Worm (Caenorhabditis elegans): ENCODE measurements around the gene ltd-1.

ltd-1 gene

ce11 chrII:8106921-8107695, 14.6 kb upstream of the ltd-1 start, which contains the start of the genes chst-1 and C41C4.9 (continued):
- TF ChIP-seq ahr-1 (tag; optimal IDR thresholded peaks at IDR 0.05) (peak; percentile 91), pqm-1 (tag; optimal IDR thresholded peaks at IDR 0.05) (peak; percentile 84), ceh-24 (tag; optimal IDR thresholded peaks at IDR 0.05) (peak; percentile 69), syd-9 (tag; optimal IDR thresholded peaks at IDR 0.05) (peak; percentile 90), C38D4.7 (GFP tag; optimal IDR thresholded peaks at IDR 0.05) (peak; percentile 88), ceh-30 (tag; optimal IDR thresholded peaks at IDR 0.05) (peak; percentile 73), zip-5 (tag; optimal IDR thresholded peaks at IDR 0.05) (peak; percentile 67), dmd-4 (tag; optimal IDR thresholded peaks at IDR 0.05; ENCODE audit: borderline replicate concordance) (peak; percentile 86), ceh-31 (tag; optimal IDR thresholded peaks at IDR 0.05) (peak; percentile 84), nhr-232 (tag; optimal IDR thresholded peaks at IDR 0.05) (peak; percentile 89), ceh-34 (tag; optimal IDR thresholded peaks at IDR 0.05) (peak; percentile 92), ztf-16 (tag; optimal IDR thresholded peaks at IDR 0.05) (peak; percentile 96), mec-3 (tag; optimal IDR thresholded peaks at IDR 0.05; ENCODE audit: borderline replicate concordance) (no peak), unc-42 (tag; optimal IDR thresholded peaks at IDR 0.05) (peak; percentile 26), madf-2 (tag; optimal IDR thresholded peaks at IDR 0.05) (peak; percentile 92), lim-6 (tag; optimal IDR thresholded peaks at IDR 0.05) (peak; percentile 76), C08G9.2 (tag; optimal IDR thresholded peaks at IDR 0.05) (peak; percentile 80), fkh-10 (GFP tag; optimal IDR thresholded peaks at IDR 0.05) (peak; percentile 74), hlh-13 (GFP tag; optimal IDR thresholded peaks at IDR 0.05) (peak; percentile 91), tbx-7 (tag; optimal IDR thresholded peaks at IDR 0.05) (peak; percentile 55), Y22D7AL.16 (tag; optimal IDR thresholded peaks at IDR 0.05) (peak; percentile 88), ets-4 (tag; optimal IDR thresholded peaks at IDR 0.05) (peak; percentile 77), pax-1 (tag; optimal IDR thresholded peaks at IDR 0.05) (no peak), hlh-8 (tag; optimal IDR thresholded peaks at IDR 0.05) (peak; percentile 65), eyg-1 (tag; optimal IDR thresholded peaks at IDR 0.05) (peak; percentile 93), pag-3 (tag; optimal IDR thresholded peaks at IDR 0.05; ENCODE audit: borderline replicate concordance) (peak; percentile 84), ceh-18 (tag; optimal IDR thresholded peaks at IDR 0.05) (peak; percentile 88), nhr-11 (tag; optimal IDR thresholded peaks at IDR 0.05) (no peak), rnt-1 (tag; optimal IDR thresholded peaks at IDR 0.05) (peak; percentile 91), ceh-45 (GFP tag; IDR thresholded peaks at IDR 0.05) (peak; percentile 79), fkh-6 (tag; optimal IDR thresholded peaks at IDR 0.05) (peak; percentile 94), pros-1 (tag; optimal IDR thresholded peaks at IDR 0.05) (no peak), fax-1 (tag; optimal IDR thresholded peaks at IDR 0.05) (peak; percentile 87), hlh-6 (tag; optimal IDR thresholded peaks at IDR 0.05) (peak; percentile 97), hlh-15 (tag; optimal IDR thresholded peaks at IDR 0.05) (peak; percentile 88), ceh-22 (tag; optimal IDR thresholded peaks at IDR 0.05) (peak; percentile 56), hlh-30 (tag; optimal IDR thresholded peaks at IDR 0.05; ENCODE audit: insufficient read depth) (peak; percentile 69), ceh-6 (GFP tag; optimal IDR thresholded peaks at IDR 0.05) (peak; percentile 96), elt-4 (tag; optimal IDR thresholded peaks at IDR 0.05) (peak; percentile 73), npax-4 (tag; optimal IDR thresholded peaks at IDR 0.05) (peak; percentile 76), elt-2 (tag; optimal IDR thresholded peaks at IDR 0.05) (peak; percentile 97), unc-3 (GFP tag; conservative IDR thresholded peaks at IDR 0.05) (peak; percentile 91), unc-3 (tag; optimal IDR thresholded peaks at IDR 0.05) (peak; percentile 86), ama-1 (optimal IDR thresholded peaks at IDR 0.05) (no peak), lin-11 (tag; optimal IDR thresholded peaks at IDR 0.05) (peak; percentile 88), pat-9 (tag; optimal IDR thresholded peaks at IDR 0.05) (peak; percentile 94), ceh-48 (tag; optimal IDR thresholded peaks at IDR 0.05) (peak; percentile 82), dve-1 (tag; optimal IDR thresholded peaks at IDR 0.05) (peak; percentile 90), K09A11.1 (tag; optimal IDR thresholded peaks at IDR 0.05; ENCODE audit: insufficient read depth) (peak; percentile 79), sdc-2 (tag; optimal IDR thresholded peaks at IDR 0.05) (peak; percentile 86), unc-86 (tag; optimal IDR thresholded peaks at IDR 0.05) (peak; percentile 90), ceh-19 (GFP tag; optimal IDR thresholded peaks at IDR 0.05) (peak; percentile 94)
